Worm (Caenorhabditis elegans): ENCODE data around the gene R02F11.2.

- TF ChIP-seq him-1 (tag; optimal IDR thresholded peaks at IDR 0.05): no peak
- no peak for TF ChIP-seq dao-5 (tag; optimal IDR thresholded peaks at IDR 0.05)
Observed at ce11 chrV:4745269-4745668, 49.1 kb upstream of the R02F11.2 start, which contains the start of gene C18G1.7.

All from whole organism, L4/young adult.